Worm (Caenorhabditis elegans) whole organism, L1 larva: Measurements from ENCODE around the gene F35H10.2.

Source experiments
- C04F5.9 ChIP-seq: sonication (generic microtip); optimal IDR thresholded peaks from 2 replicates; lab custom pipeline; 2016; ENCODE audit warnings: missing genetic modification characterization, missing compliant biosample characterization
- C16A3.4 ChIP-seq: fragments of 150-350 bp; optimal IDR thresholded peaks from 2 replicates; lab custom pipeline; 2014; ENCODE audit warnings: missing biosample characterization, missing genetic modification characterization
- aly-2 ChIP-seq: fragments of 150-350 bp; optimal IDR thresholded peaks from 2 replicates; lab custom pipeline; 2014; ENCODE audit warnings: missing biosample characterization, missing genetic modification characterization
- blmp-1 ChIP-seq: fragments of 150-350 bp; optimal IDR thresholded peaks from 2 replicates; lab custom pipeline; 2014; ENCODE audit warnings: missing biosample characterization, missing genetic modification characterization
- ceh-63 ChIP-seq: fragments of 200-800 bp; sonication (Bioruptor generic); optimal IDR thresholded peaks from 2 replicates; lab custom pipeline; 2018; ENCODE audit warnings: mild to moderate bottlenecking, missing genetic modification characterization, missing compliant biosample characterization
- ceh-82 ChIP-seq, 3 experiments: fragments of 150-350 bp in 1 of 3; sonication (generic microtip) in 2 of 3; optimal IDR thresholded peaks; 2 replicates each; lab custom pipeline; 2014 to 2017; ENCODE audit warnings: missing biosample characterization in 3 of 3, missing genetic modification characterization in 3 of 3
- ceh-88 ChIP-seq: fragments of 200-800 bp; sonication (Bioruptor generic); IDR thresholded peaks from 2 replicates; pipeline ENCODE4 v1.3.6; 2022; ENCODE audit warnings: missing genetic modification characterization, missing compliant biosample characterization
- ceh-90 ChIP-seq: sonication (generic microtip); optimal IDR thresholded peaks from 2 replicates; lab custom pipeline; 2016; ENCODE audit warnings: missing genetic modification characterization, missing compliant biosample characterization
- ces-1 ChIP-seq: fragments of 150-350 bp; optimal IDR thresholded peaks from 2 replicates; lab custom pipeline; 2014; ENCODE audit warnings: missing biosample characterization, missing genetic modification reagents, missing genetic modification characterization
- elt-3 ChIP-seq, 6 experiments: fragments of 150-350 bp in 1 of 6; sonication (generic microtip); optimal IDR thresholded peaks; 2 replicates each; lab custom pipeline; 2017 to 2018; ENCODE audit warnings: missing biosample characterization in 6 of 6, missing genetic modification characterization in 6 of 6, inconsistent platforms in 1 of 6
- fos-1 ChIP-seq: fragments of 150-350 bp; optimal IDR thresholded peaks from 2 replicates; lab custom pipeline; 2014; ENCODE audit warnings: missing biosample characterization, missing genetic modification characterization
- grh-1 ChIP-seq: fragments of 200-800 bp; sonication (Bioruptor generic); IDR thresholded peaks from 2 replicates; pipeline ENCODE4 v1.3.6; 2022; ENCODE audit warnings: missing genetic modification reagents, missing genetic modification characterization, missing compliant biosample characterization
- hlh-17 ChIP-seq: fragments of 200-800 bp; sonication (Bioruptor generic); optimal IDR thresholded peaks from 2 replicates; lab custom pipeline; 2018; ENCODE audit warnings: missing genetic modification characterization, mild to moderate bottlenecking, missing compliant biosample characterization, moderate library complexity, borderline replicate concordance
- hlh-4 ChIP-seq: sonication (generic microtip); optimal IDR thresholded peaks from 2 replicates; lab custom pipeline; 2016; ENCODE audit warnings: mild to moderate bottlenecking, missing genetic modification characterization, missing compliant biosample characterization
- isw-1 ChIP-seq: fragments of 200-800 bp; sonication (Bioruptor generic); IDR thresholded peaks from 2 replicates; pipeline ENCODE4 v1.3.6; 2022; ENCODE audit warnings: missing genetic modification characterization, missing compliant biosample characterization
- lin-13 ChIP-seq: fragments of 150-350 bp; optimal IDR thresholded peaks from 2 replicates; lab custom pipeline; 2014; ENCODE audit warnings: missing biosample characterization, missing genetic modification reagents, missing genetic modification characterization
- lin-35 ChIP-seq, 2 experiments: fragments of 150-350 bp; optimal IDR thresholded peaks; 2 replicates each; lab custom pipeline; 2014; ENCODE audit warnings: missing biosample characterization in 2 of 2, missing genetic modification characterization in 2 of 2, missing genetic modification reagents in 2 of 2
- lin-39 ChIP-seq: fragments of 150-350 bp; optimal IDR thresholded peaks from 2 replicates; lab custom pipeline; 2014; ENCODE audit warnings: missing biosample characterization, missing genetic modification reagents, missing genetic modification characterization
- lsy-2 ChIP-seq, 2 experiments: fragments of 150-350 bp; optimal IDR thresholded peaks; 2 replicates each; lab custom pipeline; 2014; ENCODE audit warnings: missing biosample characterization in 2 of 2, missing genetic modification characterization in 2 of 2
- mab-9 ChIP-seq: fragments of 200-800 bp; sonication (Bioruptor generic); IDR thresholded peaks from 2 replicates; pipeline ENCODE4 v1.3.6; 2022; ENCODE audit warnings: missing genetic modification reagents, missing genetic modification characterization, missing compliant biosample characterization
- mef-2 ChIP-seq: fragments of 150-350 bp; optimal IDR thresholded peaks from 2 replicates; lab custom pipeline; 2014; ENCODE audit warnings: missing biosample characterization, missing genetic modification characterization
- mep-1 ChIP-seq: fragments of 150-350 bp; optimal IDR thresholded peaks from 2 replicates; lab custom pipeline; 2014; ENCODE audit warnings: missing biosample characterization, missing genetic modification characterization
- nhr-11 ChIP-seq: fragments of 150-350 bp; optimal IDR thresholded peaks from 2 replicates; lab custom pipeline; 2014; ENCODE audit warnings: missing biosample characterization, missing genetic modification characterization
- nhr-19 ChIP-seq: fragments of 200-800 bp; sonication (Bioruptor generic); conservative IDR thresholded peaks from 2 replicates; pipeline ENCODE4 v1.3.6; 2022; ENCODE audit warnings: missing genetic modification characterization, missing compliant biosample characterization
- nhr-71 ChIP-seq: sonication (generic microtip); optimal IDR thresholded peaks from 2 replicates; lab custom pipeline; 2016; ENCODE audit warnings: mild to moderate bottlenecking, missing genetic modification characterization, moderate library complexity, missing compliant biosample characterization
- nhr-76 ChIP-seq: sonication (generic microtip); optimal IDR thresholded peaks from 2 replicates; lab custom pipeline; 2017; ENCODE audit warnings: missing biosample characterization, missing genetic modification characterization
- nhr-90 ChIP-seq: sonication (generic microtip); optimal IDR thresholded peaks from 2 replicates; lab custom pipeline; 2016; ENCODE audit warnings: mild to moderate bottlenecking, missing genetic modification characterization, missing compliant biosample characterization; ENCODE audit not compliant: poor library complexity
- pag-3 ChIP-seq: sonication (generic microtip); optimal IDR thresholded peaks from 2 replicates; lab custom pipeline; 2017; ENCODE audit warnings: missing genetic modification characterization, mild to moderate bottlenecking, missing compliant biosample characterization, antibody characterized with exemption, borderline replicate concordance; ENCODE audit not compliant: insufficient read depth
- sptf-1 ChIP-seq: fragments of 150-350 bp; optimal IDR thresholded peaks from 2 replicates; lab custom pipeline; 2014; ENCODE audit warnings: missing biosample characterization, missing genetic modification characterization
- sup-37 ChIP-seq: fragments of 200-800 bp; sonication (Bioruptor generic); optimal IDR thresholded peaks from 2 replicates; lab custom pipeline; 2018; ENCODE audit warnings: mild to moderate bottlenecking, missing genetic modification characterization, missing compliant biosample characterization
- tbx-2 ChIP-seq: sonication (generic microtip); optimal IDR thresholded peaks from 2 replicates; lab custom pipeline; 2016; ENCODE audit warnings: missing genetic modification characterization, missing compliant biosample characterization
- tlp-1 ChIP-seq: fragments of 150-350 bp; optimal IDR thresholded peaks from 2 replicates; lab custom pipeline; 2014; ENCODE audit warnings: missing biosample characterization, missing genetic modification characterization
- unc-30 ChIP-seq: sonication (generic microtip); optimal IDR thresholded peaks from 2 replicates; lab custom pipeline; 2017; ENCODE audit warnings: missing biosample characterization, missing genetic modification characterization
- unc-62 ChIP-seq: fragments of 150-350 bp; optimal IDR thresholded peaks from 2 replicates; lab custom pipeline; 2014; ENCODE audit warnings: missing biosample characterization, missing genetic modification reagents, missing genetic modification characterization
- unc-86 ChIP-seq: sonication (generic microtip); optimal IDR thresholded peaks from 2 replicates; lab custom pipeline; 2016; ENCODE audit warnings: missing genetic modification characterization, missing compliant biosample characterization
- zag-1 ChIP-seq: fragments of 150-350 bp; optimal IDR thresholded peaks from 2 replicates; lab custom pipeline; 2014; ENCODE audit warnings: missing biosample characterization, missing genetic modification characterization
- ztf-11 ChIP-seq, 2 experiments: sonication (generic microtip); optimal IDR thresholded peaks; 2 replicates each; lab custom pipeline; 2016 to 2017; ENCODE audit warnings: missing genetic modification characterization in 2 of 2, missing biosample characterization in 1 of 2, missing compliant biosample characterization in 1 of 2
- ztf-4 ChIP-seq: fragments of 150-350 bp; optimal IDR thresholded peaks from 2 replicates; lab custom pipeline; 2014; ENCODE audit warnings: missing biosample characterization, missing genetic modification characterization

Gene F35H10.2

DNA sequence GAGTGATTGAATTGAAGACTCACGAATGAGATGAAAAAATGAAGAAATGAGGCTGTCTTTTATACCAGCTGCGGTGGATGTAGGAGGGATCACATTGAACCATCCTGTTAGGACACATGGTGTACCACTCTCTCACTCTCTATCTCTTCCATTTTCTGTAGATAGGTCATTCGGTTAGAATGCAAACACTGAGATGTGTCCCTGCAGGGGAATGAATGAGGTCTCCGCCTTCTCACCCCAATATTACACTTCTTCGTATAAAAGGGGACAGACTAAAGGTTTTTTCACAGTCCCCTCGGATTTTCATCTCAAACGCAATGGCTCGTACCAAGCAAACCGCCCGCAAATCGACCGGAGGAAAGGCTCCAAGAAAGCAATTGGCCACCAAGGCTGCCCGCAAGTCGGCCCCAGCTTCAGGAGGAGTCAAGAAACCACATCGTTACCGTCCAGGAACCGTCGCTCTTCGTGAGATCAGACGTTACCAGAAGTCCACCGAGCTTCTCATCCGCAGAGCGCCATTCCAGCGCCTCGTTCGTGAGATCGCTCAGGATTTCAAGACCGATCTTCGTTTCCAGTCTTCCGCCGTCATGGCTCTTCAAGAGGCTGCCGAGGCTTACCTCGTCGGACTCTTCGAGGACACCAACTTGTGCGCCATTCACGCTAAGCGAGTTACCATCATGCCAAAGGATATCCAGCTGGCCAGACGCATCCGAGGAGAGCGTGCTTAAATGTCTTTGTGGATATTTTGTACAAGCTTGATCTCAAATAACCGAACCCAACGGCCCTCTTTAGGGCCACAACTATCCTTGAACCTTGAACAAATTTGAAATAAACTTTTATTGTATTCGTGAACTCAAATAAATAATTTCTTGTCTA is 5.2 kb downstream of the F35H10.2 start, which contains the start of gene his-32 (continued):
- TF ChIP-seq ceh-82 (tag; optimal IDR thresholded peaks at IDR 0.05; lab: Kevin White, UChicago) (no peak), mab-9 (no peak), nhr-19 (GFP tag; lab: Robert Waterston, UW) (peak; percentile 16; the same call in 1 of the 2 replicates), unc-62 (GFP tag; lab: Kevin White, UChicago) (no peak), lsy-2 (tag; optimal IDR thresholded peaks at IDR 0.05; lab: Kevin White, UChicago) (peak in 1 of 2 experiments; percentile 71), isw-1 (GFP tag; lab: Robert Waterston, UW) (no peak), ces-1 (no peak), hlh-4 (no peak), aly-2 (tag; lab: Kevin White, UChicago) (no peak), elt-3 (tag; optimal IDR thresholded peaks at IDR 0.05; lab: Kevin White, UChicago) (peak in 1 of 6 experiments; percentile 47), lin-35 (GFP tag; optimal IDR thresholded peaks at IDR 0.05; lab: Kevin White, UChicago) (peak in 1 of 2 experiments; percentile 18), ceh-90 (tag; lab: Kevin White, UChicago) (no peak), grh-1 (GFP tag; lab: Robert Waterston, UW) (peak; percentile 21; the same call in 1 of the 2 replicates), lin-39 (peak; percentile 74), pag-3 (no peak), ztf-11 (tag; optimal IDR thresholded peaks at IDR 0.05; lab: Kevin White, UChicago) (peak; percentile 60 to 97), tlp-1 (tag; lab: Kevin White, UChicago) (no peak), ceh-63 (no peak), ceh-88 (GFP tag; lab: Robert Waterston, UW) (no peak), ztf-4 (tag; lab: Kevin White, UChicago) (peak; percentile 72), nhr-11 (no peak), nhr-71 (tag; lab: Kevin White, UChicago) (peak; percentile 69), mef-2 (tag; lab: Kevin White, UChicago) (no peak), unc-30 (tag; lab: Kevin White, UChicago) (no peak), nhr-76 (tag; lab: Kevin White, UChicago) (no peak), fos-1 (tag; lab: Kevin White, UChicago) (no peak), C16A3.4 (tag; lab: Kevin White, UChicago) (peak; percentile 61), zag-1 (tag; lab: Kevin White, UChicago) (no peak), unc-86 (tag; lab: Kevin White, UChicago) (peak; percentile 75), C04F5.9 (tag; lab: Kevin White, UChicago) (no peak), blmp-1 (tag; lab: Kevin White, UChicago) (peak; percentile 65), hlh-17 (GFP tag; lab: Kevin White, UChicago) (no peak), sptf-1 (tag; lab: Kevin White, UChicago) (no peak)
- TF ChIP-seq, all 84 proteins: peak for 28

DNA sequence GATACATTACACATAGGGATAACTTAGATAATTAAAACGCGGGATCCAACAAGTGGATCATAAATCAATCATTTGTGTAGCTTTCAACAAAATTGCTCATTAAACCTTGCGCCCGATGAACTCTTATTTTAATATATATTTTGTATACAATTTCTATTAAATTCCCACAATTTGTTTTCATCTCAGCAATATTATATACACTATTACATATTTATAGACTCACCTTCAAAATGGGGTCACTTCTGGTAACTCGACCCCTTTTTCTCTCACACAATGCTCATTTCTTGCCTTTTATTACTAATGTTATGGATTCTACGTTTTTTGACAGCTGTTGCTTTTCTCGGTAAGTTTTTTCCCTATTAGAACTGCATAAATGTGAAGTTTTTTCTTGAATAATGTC is 10.6 kb downstream of the F35H10.2 start, which contains the start of gene lgc-6:
Gene lgc-6 (plus strand): TSS at position 301 of the 400 bp plus-strand sequence.
- TF ChIP-seq mep-1 (tag; lab: Kevin White, UChicago) (no peak), tbx-2 (tag; lab: Kevin White, UChicago) (no peak), sptf-1 (tag; lab: Kevin White, UChicago) (no peak), nhr-19 (GFP tag; lab: Robert Waterston, UW) (no peak), lin-13 (GFP tag; lab: Kevin White, UChicago) (no peak), sup-37 (GFP tag; lab: Kevin White, UChicago) (no peak), lin-39 (no peak), nhr-90 (tag; lab: Kevin White, UChicago) (no peak)
- TF ChIP-seq, all 84 proteins: peak for 0
